Fruit fly (Drosophila melanogaster) whole organism, embryonic: ENCODE measurements around the gene CG34148.

Experiments used
- Asciz ChIP-seq: fragments of 200-800 bp; sonication (Bioruptor generic); optimal IDR thresholded peaks from 2 replicates; lab custom pipeline; 2017; ENCODE audit warnings: missing biosample characterization, mild to moderate bottlenecking, missing genetic modification characterization, missing genetic modification reagents
- Awh ChIP-seq: fragments of 200-800 bp; sonication (Bioruptor generic); IDR thresholded peaks from 2 replicates; pipeline ENCODE4, ENCODE4 v1.3.6; 2022; ENCODE audit warnings: missing biosample characterization, missing genetic modification characterization
- Blimp-1 ChIP-seq: fragments of 200-800 bp; sonication (Bioruptor generic); optimal IDR thresholded peaks from 3 replicates; lab custom pipeline; 2018; ENCODE audit warnings: missing biosample characterization, missing genetic modification characterization, mild to moderate bottlenecking, moderate library complexity, missing genetic modification reagents
- CG10209 ChIP-seq: fragments of 200-800 bp; sonication (Bioruptor generic); optimal IDR thresholded peaks from 3 replicates; lab custom pipeline; 2017; ENCODE audit warnings: missing biosample characterization, mild to moderate bottlenecking, missing genetic modification characterization, missing genetic modification reagents
- CG12219 ChIP-seq: fragments of 200-800 bp; sonication (Bioruptor generic); optimal IDR thresholded peaks from 3 replicates; lab custom pipeline; 2018; ENCODE audit warnings: missing biosample characterization, mild to moderate bottlenecking, missing genetic modification characterization
- CG12769 ChIP-seq: fragments of 200-800 bp; sonication (Bioruptor generic); optimal IDR thresholded peaks from 2 replicates; lab custom pipeline; 2019; ENCODE audit warnings: missing biosample characterization, mild to moderate bottlenecking, missing genetic modification characterization, moderate library complexity
- CG13296 ChIP-seq: fragments of 200-800 bp; sonication (Bioruptor generic); optimal IDR thresholded peaks from 3 replicates; lab custom pipeline; 2018; ENCODE audit warnings: missing biosample characterization, mild to moderate bottlenecking, missing genetic modification characterization
- CG15601 ChIP-seq: fragments of 200-800 bp; sonication (Bioruptor generic); optimal IDR thresholded peaks from 3 replicates; lab custom pipeline; 2019; ENCODE audit warnings: missing biosample characterization, mild to moderate bottlenecking, missing genetic modification characterization, moderate library complexity
- CG1603 ChIP-seq: fragments of 200-800 bp; sonication (Bioruptor generic); optimal IDR thresholded peaks from 2 replicates; lab custom pipeline; 2019; ENCODE audit warnings: missing biosample characterization, mild to moderate bottlenecking, missing genetic modification characterization, moderate library complexity
- CG16815 ChIP-seq: fragments of 200-800 bp; sonication (Bioruptor generic); optimal IDR thresholded peaks from 3 replicates; lab custom pipeline; 2017; ENCODE audit warnings: missing biosample characterization, mild to moderate bottlenecking, missing genetic modification characterization
- CG17328 ChIP-seq: fragments of 200-800 bp; sonication (Bioruptor generic); IDR thresholded peaks from 2 replicates; pipeline ENCODE4 v1.3.6; 2022; ENCODE audit warnings: missing biosample characterization, missing genetic modification characterization
- CG17361 ChIP-seq: fragments of 200-800 bp; sonication (Bioruptor generic); IDR thresholded peaks from 3 replicates; pipeline ENCODE4 v1.3.6; 2022; ENCODE audit warnings: missing biosample characterization, missing genetic modification characterization
- CG17829 ChIP-seq: fragments of 200-800 bp; optimal IDR thresholded peaks from 2 replicates; lab custom pipeline; 2019; ENCODE audit warnings: missing biosample characterization, mild to moderate bottlenecking, missing genetic modification characterization, moderate library complexity
- CG2202 ChIP-seq: fragments of 200-800 bp; sonication (Bioruptor generic); optimal IDR thresholded peaks from 2 replicates; lab custom pipeline; 2018; ENCODE audit warnings: missing biosample characterization, mild to moderate bottlenecking, missing genetic modification characterization
- CG32772 ChIP-seq: fragments of 200-800 bp; sonication (Bioruptor generic); IDR thresholded peaks from 2 replicates; pipeline ENCODE4 v1.3.6; 2022; ENCODE audit warnings: missing biosample characterization, missing genetic modification characterization
- CG3407 ChIP-seq: fragments of 200-800 bp; sonication (Bioruptor generic); optimal IDR thresholded peaks from 2 replicates; lab custom pipeline; 2018; ENCODE audit warnings: missing biosample characterization, mild to moderate bottlenecking, missing genetic modification characterization
- CG5245 ChIP-seq: fragments of 200-800 bp; sonication (Bioruptor generic); optimal IDR thresholded peaks from 3 replicates; lab custom pipeline; 2016; ENCODE audit warnings: missing biosample characterization, missing genetic modification characterization
- CG7357 ChIP-seq: fragments of 200-800 bp; sonication (Bioruptor generic); IDR thresholded peaks from 3 replicates; pipeline ENCODE4 v1.3.6; 2022; ENCODE audit warnings: missing biosample characterization, missing genetic modification characterization
- CG9727 ChIP-seq: fragments of 200-800 bp; sonication (Bioruptor generic); optimal IDR thresholded peaks from 3 replicates; lab custom pipeline; 2017; ENCODE audit warnings: missing biosample characterization, mild to moderate bottlenecking, missing genetic modification characterization
- D19A ChIP-seq: fragments of 200-800 bp; optimal IDR thresholded peaks from 3 replicates; lab custom pipeline; 2019; ENCODE audit warnings: missing biosample characterization, mild to moderate bottlenecking, missing genetic modification characterization, moderate library complexity
- Dp ChIP-seq: fragments of 200-800 bp; sonication (Bioruptor generic); optimal IDR thresholded peaks from 2 replicates; lab custom pipeline; 2018; ENCODE audit warnings: missing biosample characterization, mild to moderate bottlenecking, missing genetic modification characterization, moderate library complexity
- ERR ChIP-seq: fragments of 200-800 bp; sonication (Bioruptor generic); optimal IDR thresholded peaks from 2 replicates; lab custom pipeline; 2016; ENCODE audit warnings: missing biosample characterization, missing genetic modification characterization
- Eip74EF ChIP-seq, 2 experiments: fragments of 200-800 bp in 1 of 2; fragments of >200 bp in 1 of 2; sonication (Bioruptor generic) in 1 of 2; optimal IDR thresholded peaks; 2 replicates each; lab custom pipeline; 2017 to 2019; ENCODE audit warnings: missing biosample characterization in 2 of 2, missing genetic modification characterization in 2 of 2, mild to moderate bottlenecking in 1 of 2, moderate library complexity in 1 of 2
- Hr39 ChIP-seq: fragments of >200 bp; optimal IDR thresholded peaks from 2 replicates; lab custom pipeline; 2017
- Nf-YB ChIP-seq: fragments of 200-800 bp; sonication (Bioruptor generic); optimal IDR thresholded peaks from 3 replicates; lab custom pipeline; 2019; ENCODE audit warnings: missing biosample characterization, mild to moderate bottlenecking, missing genetic modification characterization, moderate library complexity
- Oli ChIP-seq: fragments of 200-800 bp; sonication (Bioruptor generic); optimal IDR thresholded peaks from 2 replicates; lab custom pipeline; 2018; ENCODE audit warnings: missing biosample characterization, mild to moderate bottlenecking, missing genetic modification characterization, moderate library complexity
- Pdp1 ChIP-seq, 2 experiments: fragments of 200-800 bp; sonication (Bioruptor generic); optimal IDR thresholded peaks; 3 replicates each; lab custom pipeline; 2016; ENCODE audit warnings: missing biosample characterization in 2 of 2, missing genetic modification characterization in 2 of 2, mild to moderate bottlenecking in 1 of 2, moderate library complexity in 1 of 2
- Ptx1 ChIP-seq: fragments of 200-800 bp; sonication (Bioruptor generic); IDR thresholded peaks from 2 replicates; pipeline ENCODE4 v1.3.6; 2022; ENCODE audit warnings: missing biosample characterization, missing genetic modification characterization
- Rx ChIP-seq: fragments of 200-800 bp; sonication (Bioruptor generic); IDR thresholded peaks from 2 replicates; pipeline ENCODE4 v1.3.6; 2022; ENCODE audit warnings: missing biosample characterization, missing genetic modification characterization
- Spps ChIP-seq: fragments of 200-800 bp; sonication (Bioruptor generic); optimal IDR thresholded peaks from 2 replicates; lab custom pipeline; 2018; ENCODE audit warnings: missing biosample characterization, mild to moderate bottlenecking, missing genetic modification characterization
- Usf ChIP-seq: fragments of 200-800 bp; sonication (Bioruptor generic); optimal IDR thresholded peaks from 2 replicates; lab custom pipeline; 2017; ENCODE audit warnings: missing genotype, missing biosample characterization, missing genetic modification characterization
- Xrp1 ChIP-seq: fragments of 200-800 bp; sonication (Bioruptor generic); IDR thresholded peaks from 2 replicates; pipeline ENCODE4 v1.3.6; 2022; ENCODE audit warnings: missing biosample characterization, missing genetic modification characterization
- az2 ChIP-seq: fragments of 200-800 bp; sonication (Bioruptor generic); optimal IDR thresholded peaks from 3 replicates; lab custom pipeline; 2016; ENCODE audit warnings: missing biosample characterization, missing genetic modification characterization
- dimm ChIP-seq: fragments of 200-800 bp; sonication (Bioruptor generic); IDR thresholded peaks from 2 replicates; pipeline ENCODE4 v1.3.6; 2022; ENCODE audit warnings: missing biosample characterization, missing genetic modification characterization
- dysf ChIP-seq: fragments of 200-800 bp; sonication (Bioruptor generic); IDR thresholded peaks from 3 replicates; pipeline ENCODE4 v1.3.6; 2022; ENCODE audit warnings: missing biosample characterization, missing genetic modification characterization
- gsb-n ChIP-seq: fragments of 200-800 bp; sonication (Bioruptor generic); optimal IDR thresholded peaks from 3 replicates; lab custom pipeline; 2018; ENCODE audit warnings: missing biosample characterization, mild to moderate bottlenecking, missing genetic modification characterization
- lov ChIP-seq, 2 experiments: fragments of 200-800 bp in 1 of 2; fragments of >200 bp in 1 of 2; sonication (Bioruptor generic) in 1 of 2; IDR thresholded peaks in 1 of 2; optimal IDR thresholded peaks in 1 of 2; 2 replicates in 1 of 2; 3 replicates in 1 of 2; pipeline versions ENCODE4 v1.3.6 to Lab custom; 2017 to 2022; ENCODE audit warnings: missing biosample characterization in 1 of 2, missing genetic modification characterization in 1 of 2
- oc ChIP-seq: fragments of 200-800 bp; sonication (Bioruptor generic); optimal IDR thresholded peaks from 2 replicates; lab custom pipeline; 2018; ENCODE audit warnings: missing biosample characterization, mild to moderate bottlenecking, missing genetic modification characterization, moderate library complexity
- p53 ChIP-seq: fragments of 200-800 bp; sonication (Bioruptor generic); optimal IDR thresholded peaks from 2 replicates; lab custom pipeline; 2016; ENCODE audit warnings: missing biosample characterization, missing genetic modification characterization
- prd ChIP-seq, 3 experiments: fragments of >200 bp in 2 of 3; fragments of 200-800 bp in 1 of 3; sonication (Bioruptor generic) in 1 of 3; optimal IDR thresholded peaks in 2 of 3; IDR thresholded peaks in 1 of 3; 2 replicates in 2 of 3; 3 replicates in 1 of 3; pipeline versions ENCODE4 v1.3.6 to Lab custom; 2017 to 2022; ENCODE audit warnings: missing biosample characterization in 1 of 3, missing genetic modification characterization in 1 of 3
- row ChIP-seq: fragments of 200-800 bp; sonication (Bioruptor generic); IDR thresholded peaks from 3 replicates; pipeline ENCODE4 v1.3.6; 2022; ENCODE audit warnings: missing biosample characterization, missing genetic modification characterization
- tin ChIP-seq: fragments of 200-800 bp; sonication (Bioruptor generic); optimal IDR thresholded peaks from 3 replicates; lab custom pipeline; 2016; ENCODE audit warnings: missing biosample characterization, missing genetic modification characterization
- tup ChIP-seq: fragments of 200-800 bp; sonication (Bioruptor generic); optimal IDR thresholded peaks from 2 replicates; lab custom pipeline; 2016; ENCODE audit warnings: missing biosample characterization, mild to moderate bottlenecking, missing genetic modification characterization, moderate library complexity
- unc-4 ChIP-seq: fragments of 200-800 bp; sonication (Bioruptor generic); IDR thresholded peaks from 2 replicates; pipeline ENCODE4 v1.3.6; 2022; ENCODE audit warnings: missing biosample characterization, missing genetic modification characterization; ENCODE audit not compliant: partially characterized antibody
- wor ChIP-seq: fragments of 200-800 bp; sonication (Bioruptor generic); IDR thresholded peaks from 2 replicates; pipeline ENCODE4 v1.3.6; 2022; ENCODE audit warnings: missing biosample characterization, missing genetic modification characterization
- zfh1 ChIP-seq: fragments of 200-800 bp; sonication (Bioruptor generic); IDR thresholded peaks from 3 replicates; pipeline ENCODE4 v1.3.6; 2022; ENCODE audit warnings: missing biosample characterization, missing genetic modification characterization

CG34148 gene

DNA sequence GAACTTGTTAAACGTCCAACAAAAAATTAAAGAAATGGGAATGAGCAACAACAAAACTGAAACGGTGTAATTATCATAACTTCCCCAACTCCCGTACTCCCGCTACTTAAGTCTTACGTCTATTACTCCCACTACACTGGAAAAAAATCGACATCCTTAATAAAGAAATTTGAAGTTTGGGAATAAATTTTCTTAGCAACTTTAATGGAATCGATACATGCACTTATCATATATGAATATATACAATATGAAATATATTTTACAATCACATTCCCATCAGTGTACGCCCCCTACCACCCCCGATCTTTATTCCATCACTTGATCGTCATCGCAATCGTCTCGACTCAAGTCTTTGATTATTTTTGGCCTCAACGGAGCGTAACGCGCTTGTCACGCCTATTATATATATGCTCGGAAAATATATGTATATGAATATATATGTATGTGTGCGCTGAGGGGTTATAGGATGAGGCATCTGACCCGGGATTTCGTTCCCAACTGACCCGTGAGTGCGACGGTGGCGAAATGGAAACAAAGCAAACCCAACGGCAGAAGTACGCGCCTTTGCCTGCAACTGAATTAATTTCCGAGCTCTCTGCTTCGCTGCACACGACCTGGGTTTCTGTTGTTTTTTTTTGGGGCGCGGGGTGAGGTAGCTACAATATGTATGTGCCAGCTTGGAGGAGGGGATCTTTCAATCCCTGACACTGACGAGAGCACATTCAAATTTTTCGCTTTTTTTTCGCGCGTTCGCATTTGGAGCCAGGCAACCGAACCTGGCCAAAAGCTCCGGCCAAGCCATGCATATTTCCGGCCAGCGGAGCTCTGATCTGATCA lies 44.0 kb downstream of the CG34148 start (continued):
- TF ChIP-seq prd (optimal IDR thresholded peaks at IDR 0.05; lab: Kevin White, UChicago) (no peak), prd (GFP tag; IDR thresholded peaks at IDR 0.05; lab: Robert Waterston, UW) (peak; percentile 16; the same call in 1 of the 3 replicates), gsb-n (tag; lab: Kevin White, UChicago) (peak; percentile 64), CG17328 (GFP tag; lab: Robert Waterston, UW) (0 out of 2 replicates have a peak, but pooled peaks have one; percentile 26), dysf (GFP tag; lab: Robert Waterston, UW) (0 out of 3 replicates have a peak, but pooled peaks have one; percentile 40), unc-4 (GFP tag; lab: Robert Waterston, UW) (no peak), Ptx1 (GFP tag; lab: Robert Waterston, UW) (0 out of 2 replicates have a peak, but pooled peaks have one; percentile 20), Dp (GFP tag; lab: Kevin White, UChicago) (no peak), Asciz (GFP tag; lab: Kevin White, UChicago) (peak; percentile 1), CG12219 (GFP tag; lab: Kevin White, UChicago) (peak; percentile 8), oc (tag; lab: Kevin White, UChicago) (peak; percentile 26), dimm (0 out of 2 replicates have a peak, but pooled peaks have one; percentile 35), zfh1 (GFP tag; lab: Robert Waterston, UW) (peak; percentile 60; the same call in 2 of the 3 replicates), CG3407 (GFP tag; lab: Kevin White, UChicago) (peak; percentile 39), Pdp1 (GFP tag; optimal IDR thresholded peaks at IDR 0.05; lab: Kevin White, UChicago) (peak in 1 of 2 experiments; percentile 14), CG7357 (GFP tag; lab: Robert Waterston, UW) (0 out of 3 replicates have a peak, but pooled peaks have one; percentile 8), az2 (GFP tag; lab: Kevin White, UChicago) (peak; percentile 56), Blimp-1 (peak; percentile 27), Hr39 (lab: Kevin White, UChicago) (no peak), Awh (GFP tag; lab: Robert Waterston, UW) (peak; percentile 49; the same call in 1 of the 2 replicates), CG1603 (tag; lab: Kevin White, UChicago) (peak; percentile 70), D19A (tag; lab: Kevin White, UChicago) (peak; percentile 32), Xrp1 (GFP tag; lab: Robert Waterston, UW) (peak; percentile 69), CG10209 (peak; percentile 44), Rx (0 out of 2 replicates have a peak, but pooled peaks have one; percentile 16), Oli (peak; percentile 51), Spps (tag; lab: Kevin White, UChicago) (peak; percentile 43), Nf-YB (GFP tag; lab: Kevin White, UChicago) (peak; percentile 19), CG17829 (peak; percentile 70), CG12769 (peak; percentile 17), p53 (GFP tag; lab: Kevin White, UChicago) (no peak), Usf (peak; percentile 14), wor (no peak), CG32772 (GFP tag; lab: Robert Waterston, UW) (peak; percentile 47), tin (GFP tag; lab: Kevin White, UChicago) (no peak), tup (GFP tag; lab: Kevin White, UChicago) (no peak), CG2202 (tag; lab: Kevin White, UChicago) (peak; percentile 49), ERR (no peak), CG5245 (GFP tag; lab: Kevin White, UChicago) (no peak), CG16815 (GFP tag; lab: Kevin White, UChicago) (peak; percentile 7), lov (optimal IDR thresholded peaks at IDR 0.05; lab: Kevin White, UChicago) (no peak), lov (GFP tag; IDR thresholded peaks at IDR 0.05; lab: Robert Waterston, UW) (0 out of 3 replicates have a peak, but pooled peaks have one; percentile 25), CG13296 (GFP tag; lab: Kevin White, UChicago) (no peak), CG9727 (GFP tag; lab: Kevin White, UChicago) (peak; percentile 36), CG15601 (tag; lab: Kevin White, UChicago) (peak; percentile 29), CG17361 (GFP tag; lab: Robert Waterston, UW) (peak; percentile 58; the same call in 2 of the 3 replicates), row (GFP tag; lab: Robert Waterston, UW) (peak; percentile 52; the same call in 2 of the 3 replicates), Eip74EF (GFP tag; optimal IDR thresholded peaks at IDR 0.05; lab: Kevin White, UChicago) (peak in 1 of 2 experiments; percentile 19)
